Fruit fly (Drosophila melanogaster): ENCODE results near the gene Stip1.

Stip1 gene

dm6 chr2L:322915-323314, 28.0 kb downstream of the Stip1 start:
- TF ChIP-seq ovo (GFP tag; optimal IDR thresholded peaks at IDR 0.05) (peak; percentile 25), cic (GFP tag; optimal IDR thresholded peaks at IDR 0.05) (peak; percentile 84), CG7101 (tag; optimal IDR thresholded peaks at IDR 0.05) (peak; percentile 5), CG12768 (GFP tag; optimal IDR thresholded peaks at IDR 0.05) (no peak)

- TF ChIP-seq kay (GFP tag; ENCODE audit: borderline replicate concordance) (no peak), pad (GFP tag; optimal IDR thresholded peaks at IDR 0.05) (no peak)
Observed at dm6 chr2L:329661-330060, 34.7 kb downstream of the Stip1 start, which contains the start of gene CG43755. Gene CG43755 (minus strand): TSS chr2L:329761.

dm6 chr2L:332235-332634, 37.3 kb downstream of the Stip1 start, which contains the start of gene CG31921:
Gene CG31921 (minus strand): TSS chr2L:332335.
- no peak for TF ChIP-seq pad (GFP tag; optimal IDR thresholded peaks at IDR 0.05)
- TF ChIP-seq Hr96 (GFP tag; optimal IDR thresholded peaks at IDR 0.05), result no peak
- TF ChIP-seq cic (GFP tag; optimal IDR thresholded peaks at IDR 0.05), result no peak
- TF ChIP-seq Crg-1 (GFP tag; optimal IDR thresholded peaks at IDR 0.05), result no peak
- no peak for TF ChIP-seq CG11617 (GFP tag; optimal IDR thresholded peaks at IDR 0.05)
- no peak for TF ChIP-seq CG14711 (tag; optimal IDR thresholded peaks at IDR 0.05)
- no peak for TF ChIP-seq bab1 (GFP tag; optimal IDR thresholded peaks at IDR 0.05)
- TF ChIP-seq CG5204 (GFP tag; optimal IDR thresholded peaks at IDR 0.05), result no peak
- no peak for TF ChIP-seq ovo (GFP tag; optimal IDR thresholded peaks at IDR 0.05)
- TF ChIP-seq kay (GFP tag; ENCODE audit: borderline replicate concordance), result no peak

- TF ChIP-seq Hr96 (GFP tag; optimal IDR thresholded peaks at IDR 0.05) (no peak), tj (GFP tag; optimal IDR thresholded peaks at IDR 0.05) (no peak), CG14711 (tag; optimal IDR thresholded peaks at IDR 0.05) (no peak), CG11617 (GFP tag; optimal IDR thresholded peaks at IDR 0.05) (no peak), CG12768 (GFP tag; optimal IDR thresholded peaks at IDR 0.05) (no peak), cnc (optimal IDR thresholded peaks at IDR 0.05) (no peak), Crg-1 (GFP tag; optimal IDR thresholded peaks at IDR 0.05) (no peak), CG7101 (tag; optimal IDR thresholded peaks at IDR 0.05) (no peak), toe (GFP tag; optimal IDR thresholded peaks at IDR 0.05) (no peak), CG1620 (GFP tag; optimal IDR thresholded peaks at IDR 0.05) (no peak), ovo (GFP tag; optimal IDR thresholded peaks at IDR 0.05) (no peak), pad (GFP tag; optimal IDR thresholded peaks at IDR 0.05) (no peak), Clk (GFP tag; optimal IDR thresholded peaks at IDR 0.05) (no peak), Mnt (GFP tag; optimal IDR thresholded peaks at IDR 0.05) (no peak), CG7045 (GFP tag; optimal IDR thresholded peaks at IDR 0.05) (no peak), CG33017 (tag; optimal IDR thresholded peaks at IDR 0.05) (no peak), bab1 (GFP tag; optimal IDR thresholded peaks at IDR 0.05) (no peak), kay (GFP tag; ENCODE audit: borderline replicate concordance) (no peak)
Observed at dm6 chr2L:346781-347180, 51.9 kb downstream of the Stip1 start.

All from whole organism, adult.